Worm (Caenorhabditis elegans) whole organism, L3 larva: ENCODE results near the gene T21C9.11.

Source experiments
- R02D3.7 ChIP-seq: fragments of 150-350 bp; optimal IDR thresholded peaks from 2 replicates; lab custom pipeline; 2014; ENCODE audit warnings: missing biosample characterization, missing genetic modification characterization
- ZK546.5 ChIP-seq: sonication (generic microtip); optimal IDR thresholded peaks from 2 replicates; lab custom pipeline; 2017; ENCODE audit warnings: missing biosample characterization, missing genetic modification characterization
- aly-2 ChIP-seq: fragments of 150-350 bp; optimal IDR thresholded peaks from 2 replicates; lab custom pipeline; 2014; ENCODE audit warnings: missing biosample characterization, missing genetic modification characterization
- ama-1 ChIP-seq: fragments of 150-350 bp; optimal IDR thresholded peaks from 2 replicates; lab custom pipeline; 2018
- ceh-16 ChIP-seq: sonication (generic microtip); optimal IDR thresholded peaks from 2 replicates; lab custom pipeline; 2017; ENCODE audit warnings: missing biosample characterization, missing genetic modification characterization
- ceh-28 ChIP-seq: fragments of 150-350 bp; optimal IDR thresholded peaks from 2 replicates; lab custom pipeline; 2014; ENCODE audit warnings: missing biosample characterization, missing genetic modification reagents, missing genetic modification characterization
- ceh-9 ChIP-seq: sonication (generic microtip); optimal IDR thresholded peaks from 2 replicates; lab custom pipeline; 2018; ENCODE audit warnings: missing biosample characterization, missing genetic modification characterization
- daf-12 ChIP-seq: fragments of 150-350 bp; optimal IDR thresholded peaks from 2 replicates; lab custom pipeline; 2014; ENCODE audit warnings: missing biosample characterization, missing genetic modification reagents, missing genetic modification characterization
- elt-2 ChIP-seq: sonication (generic microtip); optimal IDR thresholded peaks from 2 replicates; lab custom pipeline; 2016; ENCODE audit warnings: missing genetic modification reagents, mild to moderate bottlenecking, missing genetic modification characterization, missing compliant biosample characterization
- elt-3 ChIP-seq, 3 experiments: fragments of 150-350 bp in 1 of 3; sonication (generic microtip) in 2 of 3; optimal IDR thresholded peaks; 2 replicates in 2 of 3; 4 replicates in 1 of 3; lab custom pipeline; 2014 to 2017; ENCODE audit warnings: missing biosample characterization in 3 of 3, missing genetic modification characterization in 3 of 3
- eor-1 ChIP-seq, 2 experiments: fragments of 150-350 bp; optimal IDR thresholded peaks; 2 replicates each; lab custom pipeline; 2014 to 2018; ENCODE audit warnings: missing biosample characterization in 2 of 2, missing genetic modification characterization in 2 of 2
- fkh-10 ChIP-seq: sonication (generic microtip); optimal IDR thresholded peaks from 2 replicates; lab custom pipeline; 2017; ENCODE audit warnings: missing biosample characterization, missing genetic modification reagents, missing genetic modification characterization
- fos-1 ChIP-seq: fragments of 150-350 bp; optimal IDR thresholded peaks from 2 replicates; lab custom pipeline; 2014; ENCODE audit warnings: missing biosample characterization, missing genetic modification characterization
- hmg-11 ChIP-seq: sonication (generic microtip); optimal IDR thresholded peaks from 2 replicates; lab custom pipeline; 2016; ENCODE audit warnings: missing genetic modification characterization, missing compliant biosample characterization
- jun-1 ChIP-seq: fragments of 150-350 bp; optimal IDR thresholded peaks from 2 replicates; lab custom pipeline; 2014; ENCODE audit warnings: missing biosample characterization, missing genetic modification reagents, missing genetic modification characterization
- lin-15B ChIP-seq: fragments of 150-350 bp; optimal IDR thresholded peaks from 2 replicates; lab custom pipeline; 2014; ENCODE audit warnings: missing biosample characterization, missing genetic modification characterization
- lin-39 ChIP-seq: fragments of 150-350 bp; optimal IDR thresholded peaks from 2 replicates; lab custom pipeline; 2018; ENCODE audit warnings: missing biosample characterization, missing genetic modification reagents, missing genetic modification characterization
- lsy-12 ChIP-seq: sonication (generic microtip); optimal IDR thresholded peaks from 2 replicates; lab custom pipeline; 2016; ENCODE audit warnings: mild to moderate bottlenecking, missing genetic modification characterization, missing compliant biosample characterization
- mml-1 ChIP-seq: fragments of 150-350 bp; sonication (generic microtip); optimal IDR thresholded peaks from 3 replicates; lab custom pipeline; 2014; ENCODE audit warnings: missing biosample characterization, missing genetic modification characterization
- nfya-1 ChIP-seq: sonication (generic microtip); optimal IDR thresholded peaks from 2 replicates; lab custom pipeline; 2017; ENCODE audit warnings: missing genetic modification characterization, mild to moderate bottlenecking, missing compliant biosample characterization, antibody characterized with exemption, moderate library complexity; ENCODE audit not compliant: insufficient read depth
- nhr-11 ChIP-seq: fragments of 150-350 bp; optimal IDR thresholded peaks from 2 replicates; lab custom pipeline; 2014; ENCODE audit warnings: missing biosample characterization, missing genetic modification characterization
- nhr-12 ChIP-seq: fragments of 150-350 bp; optimal IDR thresholded peaks from 2 replicates; lab custom pipeline; 2014; ENCODE audit warnings: missing biosample characterization, missing genetic modification characterization
- nhr-23 ChIP-seq: fragments of 150-350 bp; optimal IDR thresholded peaks from 2 replicates; lab custom pipeline; 2014; ENCODE audit warnings: missing biosample characterization, missing genetic modification reagents, missing genetic modification characterization
- nhr-237 ChIP-seq: fragments of 150-350 bp; optimal IDR thresholded peaks from 2 replicates; lab custom pipeline; 2014; ENCODE audit warnings: missing biosample characterization, missing genetic modification characterization
- nhr-25 ChIP-seq: sonication (generic microtip); optimal IDR thresholded peaks from 2 replicates; lab custom pipeline; 2017; ENCODE audit warnings: missing biosample characterization, missing genetic modification characterization
- nhr-28 ChIP-seq: fragments of 150-350 bp; optimal IDR thresholded peaks from 2 replicates; lab custom pipeline; 2014; ENCODE audit warnings: missing biosample characterization, missing genetic modification characterization
- nhr-43 ChIP-seq: sonication (generic microtip); optimal IDR thresholded peaks from 2 replicates; lab custom pipeline; 2016; ENCODE audit warnings: mild to moderate bottlenecking, missing genetic modification characterization, missing compliant biosample characterization; ENCODE audit not compliant: poor library complexity, severe bottlenecking
- nhr-67 ChIP-seq: fragments of 150-350 bp; optimal IDR thresholded peaks from 2 replicates; lab custom pipeline; 2014; ENCODE audit warnings: missing biosample characterization, missing genetic modification characterization
- nhr-76 ChIP-seq: fragments of 150-350 bp; sonication (generic microtip); optimal IDR thresholded peaks from 5 replicates; lab custom pipeline; 2014; ENCODE audit warnings: missing biosample characterization, missing genetic modification characterization
- nhr-77 ChIP-seq: fragments of 150-350 bp; optimal IDR thresholded peaks from 2 replicates; lab custom pipeline; 2014; ENCODE audit warnings: missing biosample characterization, missing genetic modification characterization
- pqm-1 ChIP-seq: fragments of 150-350 bp; optimal IDR thresholded peaks from 2 replicates; lab custom pipeline; 2017; ENCODE audit warnings: missing biosample characterization, missing genetic modification characterization, inconsistent platforms
- sea-2 ChIP-seq: fragments of 150-350 bp; sonication (generic microtip); optimal IDR thresholded peaks from 4 replicates; lab custom pipeline; 2014; ENCODE audit warnings: missing biosample characterization, missing genetic modification reagents, missing genetic modification characterization
- skn-1 ChIP-seq: fragments of 150-350 bp; optimal IDR thresholded peaks from 2 replicates; lab custom pipeline; 2014; ENCODE audit warnings: missing biosample characterization, missing genetic modification characterization
- snpc-4 ChIP-seq: fragments of 150-350 bp; optimal IDR thresholded peaks from 2 replicates; lab custom pipeline; 2014; ENCODE audit warnings: missing biosample characterization, missing genetic modification characterization
- tbx-2 ChIP-seq: sonication (generic microtip); optimal IDR thresholded peaks from 2 replicates; lab custom pipeline; 2016; ENCODE audit warnings: mild to moderate bottlenecking, missing genetic modification characterization, missing compliant biosample characterization
- unc-62 ChIP-seq: fragments of 150-350 bp; sonication (generic microtip); optimal IDR thresholded peaks from 4 replicates; lab custom pipeline; 2014; ENCODE audit warnings: missing biosample characterization, missing genetic modification reagents, missing genetic modification characterization
- ztf-11 ChIP-seq: fragments of 150-350 bp; optimal IDR thresholded peaks from 2 replicates; lab custom pipeline; 2014; ENCODE audit warnings: missing biosample characterization, missing genetic modification characterization
- ztf-4 ChIP-seq: fragments of 150-350 bp; optimal IDR thresholded peaks from 2 replicates; lab custom pipeline; 2014; ENCODE audit warnings: missing biosample characterization, missing genetic modification characterization

The T21C9.11 gene

ce11 chrV:10578938-10579337 lies 15.8 kb downstream of the T21C9.11 start, which contains the start of the genes erh-1 and lpd-9:
Gene erh-1 (minus strand): TSS chrV:10579141.
Gene lpd-9 (plus strand): TSS chrV:10579305.
- peak; percentile 48 for TF ChIP-seq pqm-1 (tag; lab: Kevin White, UChicago)
- TF ChIP-seq nhr-23: peak; percentile 88
- TF ChIP-seq lsy-12 (tag; lab: Kevin White, UChicago): peak; percentile 77
- TF ChIP-seq nhr-76: no peak
- TF ChIP-seq ama-1: peak; percentile 27
- TF ChIP-seq ztf-4 (tag; lab: Kevin White, UChicago): no peak
- peak; percentile 72 for TF ChIP-seq lin-15B (tag; lab: Kevin White, UChicago)
- peak; percentile 33 for TF ChIP-seq nhr-25
- no peak for TF ChIP-seq ceh-9 (tag; lab: Kevin White, UChicago)
- TF ChIP-seq skn-1 (tag; lab: Kevin White, UChicago): peak; percentile 7
- peak; percentile 41 for TF ChIP-seq ceh-28 (tag; lab: Kevin White, UChicago)
- TF ChIP-seq R02D3.7: peak; percentile 72
- peak; percentile 68 for TF ChIP-seq snpc-4
- peak; percentile 71 for TF ChIP-seq nhr-43 (tag; lab: Kevin White, UChicago)
- TF ChIP-seq hmg-11: peak; percentile 76
- TF ChIP-seq nfya-1 (tag; lab: Kevin White, UChicago): peak; percentile 65
- TF ChIP-seq nhr-11: no peak
- TF ChIP-seq elt-2 (tag; lab: Kevin White, UChicago): peak; percentile 60
- no peak for TF ChIP-seq nhr-28

ce11 chrV:10578226-10578625 lies 16.5 kb downstream of the T21C9.11 start, which contains the start of gene mics-1:
Gene mics-1 (minus strand): TSS chrV:10578326.
- TF ChIP-seq ceh-9 (tag; lab: Kevin White, UChicago): no peak
- no peak for TF ChIP-seq nhr-23
- TF ChIP-seq ama-1: no peak
- TF ChIP-seq nhr-12: no peak
- TF ChIP-seq ceh-16 (tag; lab: Kevin White, UChicago): no peak
- TF ChIP-seq lin-39: no peak
- no peak for TF ChIP-seq snpc-4
- no peak for TF ChIP-seq lsy-12 (tag; lab: Kevin White, UChicago)
- no peak for TF ChIP-seq nhr-76
- no peak for TF ChIP-seq elt-2 (tag; lab: Kevin White, UChicago)
- TF ChIP-seq nhr-237: no peak
- TF ChIP-seq ztf-11: no peak
- no peak for TF ChIP-seq fkh-10
- TF ChIP-seq fos-1 (tag; lab: Kevin White, UChicago): no peak
- TF ChIP-seq nhr-67 (tag; lab: Kevin White, UChicago): no peak
- no peak for TF ChIP-seq aly-2
- no peak for TF ChIP-seq skn-1 (tag; lab: Kevin White, UChicago)

- no peak for TF ChIP-seq ztf-11
- no peak for TF ChIP-seq nfya-1 (tag; lab: Kevin White, UChicago)
- no peak for TF ChIP-seq nhr-237
- no peak for TF ChIP-seq nhr-67 (tag; lab: Kevin White, UChicago)
- TF ChIP-seq sea-2: no peak
- TF ChIP-seq ZK546.5 (tag; lab: Kevin White, UChicago): no peak
- no peak for TF ChIP-seq nhr-77 (tag; lab: Kevin White, UChicago)
- no peak for TF ChIP-seq snpc-4
- TF ChIP-seq lin-39: no peak
These were observed 18.4 kb downstream of the T21C9.11 start, which contains the start of gene vps-54 for ce11 chrV:10576319-10576718. Gene vps-54 (minus strand): TSS chrV:10576419.

ce11 chrV:10574197-10574596 lies 20.5 kb downstream of the T21C9.11 start:
- TF ChIP-seq jun-1 (tag; lab: Kevin White, UChicago) (no peak), nhr-237 (no peak), unc-62 (GFP tag; lab: Kevin White, UChicago) (no peak), ztf-4 (tag; lab: Kevin White, UChicago) (no peak), nhr-76 (no peak), ama-1 (no peak), nhr-23 (no peak), nhr-67 (tag; lab: Kevin White, UChicago) (no peak), ztf-11 (no peak), elt-3 (tag; optimal IDR thresholded peaks at IDR 0.05; lab: Kevin White, UChicago) (no peak), daf-12 (tag; lab: Kevin White, UChicago) (no peak)

ce11 chrV:10572614-10573013 lies 22.1 kb downstream of the T21C9.11 start, which contains the start of gene del-6:
Gene del-6 (plus strand): TSS chrV:10572914.
- TF ChIP-seq tbx-2: no peak
- no peak for TF ChIP-seq daf-12 (tag; lab: Kevin White, UChicago)
- no peak for TF ChIP-seq ama-1
- no peak for TF ChIP-seq mml-1
- TF ChIP-seq ceh-28 (tag; lab: Kevin White, UChicago): no peak
- no peak for TF ChIP-seq nhr-43 (tag; lab: Kevin White, UChicago)
- TF ChIP-seq ceh-16 (tag; lab: Kevin White, UChicago): no peak
- no peak for TF ChIP-seq nhr-11
- TF ChIP-seq unc-62 (GFP tag; lab: Kevin White, UChicago): no peak
- no peak for TF ChIP-seq nhr-25
- no peak for TF ChIP-seq elt-3 (tag; optimal IDR thresholded peaks at IDR 0.05; lab: Kevin White, UChicago)
- no peak for TF ChIP-seq eor-1 (tag; optimal IDR thresholded peaks at IDR 0.05; lab: Kevin White, UChicago)
- no peak for TF ChIP-seq lsy-12 (tag; lab: Kevin White, UChicago)
- no peak for TF ChIP-seq ceh-9 (tag; lab: Kevin White, UChicago)
- TF ChIP-seq nhr-237: no peak
- TF ChIP-seq R02D3.7: no peak
- no peak for TF ChIP-seq fos-1 (tag; lab: Kevin White, UChicago)
